Worm (Caenorhabditis elegans): ENCODE results near the gene aman-2.

The aman-2 gene

DNA sequence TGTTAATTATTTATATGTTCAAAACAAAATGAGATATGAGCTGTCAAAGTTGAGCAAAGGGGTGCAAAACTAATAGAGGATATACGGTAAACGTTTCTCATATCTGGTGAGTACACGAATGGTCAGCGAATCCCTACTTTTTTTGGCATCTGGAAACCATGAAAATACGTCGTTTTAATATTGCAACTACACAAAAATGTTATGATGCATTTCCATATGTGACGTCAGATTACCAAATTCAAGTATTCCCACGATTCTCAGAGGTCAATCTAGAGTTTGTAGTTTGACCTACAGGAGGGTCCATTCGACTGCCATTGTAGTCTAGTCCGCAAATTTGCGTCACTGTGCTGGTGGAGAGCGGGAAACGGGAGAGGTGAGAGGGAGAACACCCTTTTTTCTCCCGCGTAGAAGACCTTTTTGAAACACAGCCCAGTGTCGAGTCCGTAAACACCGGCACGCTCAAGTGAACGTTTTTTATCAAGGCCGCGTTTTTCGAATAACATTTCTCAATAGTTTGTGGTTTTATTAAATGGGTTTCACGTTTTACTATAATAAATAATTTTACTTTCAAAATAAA, 36.6 kb downstream of the aman-2 start (continued):
- TF ChIP-seq nhr-90 (tag; optimal IDR thresholded peaks at IDR 0.05) (no peak), mes-4 (tag; optimal IDR thresholded peaks at IDR 0.05) (no peak), ZK185.1 (tag; optimal IDR thresholded peaks at IDR 0.05; ENCODE audit: poor library complexity, severe bottlenecking) (no peak), let-526 (GFP tag; IDR thresholded peaks at IDR 0.05) (no peak), akir-1 (GFP tag; optimal IDR thresholded peaks at IDR 0.05) (no peak), D2030.7 (GFP tag; IDR thresholded peaks at IDR 0.05) (no peak), ceh-91 (GFP tag; IDR thresholded peaks at IDR 0.05) (no peak), sea-2 (GFP tag; IDR thresholded peaks at IDR 0.05) (no peak), ztf-28 (GFP tag; IDR thresholded peaks at IDR 0.05) (0 out of 2 replicates have a peak, but pooled peaks have one; percentile 39), hrde-1 (tag; optimal IDR thresholded peaks at IDR 0.05; ENCODE audit: borderline replicate concordance) (no peak), hlh-12 (tag; optimal IDR thresholded peaks at IDR 0.05) (no peak), hsf-1 (GFP tag; IDR thresholded peaks at IDR 0.05) (peak; percentile 62; the same call in 1 of the 2 replicates), F49E8.2 (tag; optimal IDR thresholded peaks at IDR 0.05; ENCODE audit: insufficient read depth) (no peak), unc-130 (GFP tag; optimal IDR thresholded peaks at IDR 0.05) (no peak), lag-1 (GFP tag; IDR thresholded peaks at IDR 0.05) (no peak), zfh-2 (GFP tag; conservative IDR thresholded peaks at IDR 0.05) (no peak), egl-44 (GFP tag; IDR thresholded peaks at IDR 0.05) (no peak), ccch-3 (GFP tag; optimal IDR thresholded peaks at IDR 0.05) (no peak), die-1 (tag; optimal IDR thresholded peaks at IDR 0.05) (no peak), let-607 (tag; optimal IDR thresholded peaks at IDR 0.05) (no peak), lin-26 (GFP tag; IDR thresholded peaks at IDR 0.05) (no peak), hmg-20 (GFP tag; IDR thresholded peaks at IDR 0.05) (no peak), cebp-2 (GFP tag; IDR thresholded peaks at IDR 0.05) (no peak), sdz-38 (tag; optimal IDR thresholded peaks at IDR 0.05) (no peak), zim-3 (tag; optimal IDR thresholded peaks at IDR 0.05) (no peak), C06A6.2 (GFP tag; conservative IDR thresholded peaks at IDR 0.05) (no peak), lsl-1 (GFP tag; optimal IDR thresholded peaks at IDR 0.05) (no peak), B0019.2 (GFP tag; conservative IDR thresholded peaks at IDR 0.05) (no peak), somi-1 (GFP tag; optimal IDR thresholded peaks at IDR 0.05) (no peak), F57C9.4 (tag; optimal IDR thresholded peaks at IDR 0.05) (no peak), tlf-1 (GFP tag; optimal IDR thresholded peaks at IDR 0.05) (no peak), ceh-100 (GFP tag; IDR thresholded peaks at IDR 0.05) (no peak), lin-54 (GFP tag; optimal IDR thresholded peaks at IDR 0.05) (peak; percentile 64), ztf-6 (GFP tag; IDR thresholded peaks at IDR 0.05) (no peak), madf-3 (GFP tag; IDR thresholded peaks at IDR 0.05) (0 out of 2 replicates have a peak, but pooled peaks have one; percentile 62), attf-5 (GFP tag; optimal IDR thresholded peaks at IDR 0.05) (peak; percentile 53), tbx-9 (tag; optimal IDR thresholded peaks at IDR 0.05; ENCODE audit: borderline replicate concordance) (no peak), cebp-1 (GFP tag; IDR thresholded peaks at IDR 0.05) (no peak), cebp-1 (tag; optimal IDR thresholded peaks at IDR 0.05) (peak; percentile 45), T26A5.8 (tag; optimal IDR thresholded peaks at IDR 0.05) (no peak), pha-4 (tag; optimal IDR thresholded peaks at IDR 0.05) (no peak), B0261.1 (tag; optimal IDR thresholded peaks at IDR 0.05) (no peak), K12H6.12 (tag; optimal IDR thresholded peaks at IDR 0.05) (no peak), F37B4.10 (GFP tag; IDR thresholded peaks at IDR 0.05) (no peak), nhr-120 (GFP tag; IDR thresholded peaks at IDR 0.05) (no peak), attf-6 (GFP tag; IDR thresholded peaks at IDR 0.05) (no peak), snpc-4 (GFP tag; optimal IDR thresholded peaks at IDR 0.05) (no peak), snpc-4 (tag; optimal IDR thresholded peaks at IDR 0.05) (no peak), sptf-2 (GFP tag; optimal IDR thresholded peaks at IDR 0.05) (no peak)
